Fruit fly (Drosophila melanogaster) whole organism: ENCODE measurements around the gene Cpsf6.

ENCODE experiments used
- CG8478 ChIP-seq: fragments of >200 bp; optimal IDR thresholded peaks from 2 replicates; lab custom pipeline; 2018; ENCODE audit warnings: inconsistent platforms
- Dll ChIP-seq: fragments of >200 bp; optimal IDR thresholded peaks from 2 replicates; lab custom pipeline; 2017
- EcR ChIP-seq, 2 experiments: fragments of >200 bp; optimal IDR thresholded peaks; 2 replicates each; lab custom pipeline; 2017; ENCODE audit warnings: missing biosample characterization in 2 of 2, missing genetic modification characterization in 2 of 2, missing genetic modification reagents in 2 of 2
- pan ChIP-seq: fragments of >200 bp; optimal IDR thresholded peaks from 2 replicates; lab custom pipeline; 2017
- psq ChIP-seq: fragments of >200 bp; optimal IDR thresholded peaks from 2 replicates; lab custom pipeline; 2017
- usp ChIP-seq: fragments of >200 bp; optimal IDR thresholded peaks from 2 replicates; lab custom pipeline; 2017; ENCODE audit warnings: missing biosample characterization, missing genetic modification characterization, mixed read lengths

Cpsf6 gene

dm6 chr3L:8288396-8288795 is 26.9 kb downstream of the Cpsf6 start:
- TF ChIP-seq Dll (lab: Kevin White, UChicago), result no peak
- no peak for TF ChIP-seq psq
- no peak for TF ChIP-seq usp (GFP tag; lab: Kevin White, UChicago)
- no peak for TF ChIP-seq CG8478
- no peak for TF ChIP-seq pan (lab: Kevin White, UChicago)
- no peak for TF ChIP-seq EcR (GFP tag; optimal IDR thresholded peaks at IDR 0.05; lab: Kevin White, UChicago)

dm6 chr3L:8286397-8286796 is 28.9 kb downstream of the Cpsf6 start:
- TF ChIP-seq psq, result no peak
- TF ChIP-seq EcR (GFP tag; optimal IDR thresholded peaks at IDR 0.05; lab: Kevin White, UChicago), result no peak
- no peak for TF ChIP-seq Dll (lab: Kevin White, UChicago)

- TF ChIP-seq pan (lab: Kevin White, UChicago), result no peak
- TF ChIP-seq CG8478, result no peak
- TF ChIP-seq psq, result no peak
- no peak for TF ChIP-seq EcR (GFP tag; optimal IDR thresholded peaks at IDR 0.05; lab: Kevin White, UChicago)
- TF ChIP-seq Dll (lab: Kevin White, UChicago), result no peak
- no peak for TF ChIP-seq usp (GFP tag; lab: Kevin White, UChicago)
These were observed 29.5 kb downstream of the Cpsf6 start for dm6 chr3L:8285773-8286172.

dm6 chr3L:8285291-8285690 is 30.0 kb downstream of the Cpsf6 start:
- no peak for TF ChIP-seq pan (lab: Kevin White, UChicago)
- no peak for TF ChIP-seq usp (GFP tag; lab: Kevin White, UChicago)

dm6 chr3L:8284651-8285050 is 30.7 kb downstream of the Cpsf6 start:
- TF ChIP-seq CG8478 (no peak), usp (GFP tag; lab: Kevin White, UChicago) (no peak), pan (lab: Kevin White, UChicago) (no peak), EcR (GFP tag; optimal IDR thresholded peaks at IDR 0.05; lab: Kevin White, UChicago) (no peak), psq (no peak), Dll (lab: Kevin White, UChicago) (no peak)
